Worm (Caenorhabditis elegans) whole organism, L4/young adult: ENCODE measurements around the gene bath-31.
"Not testable (repeated sequence)": the region's sequence is repeated elsewhere in the genome, so short reads cannot be mapped to it uniquely, and the experiment has no call there.

Source experiments
- dao-5 ChIP-seq: sonication (generic microtip); optimal IDR thresholded peaks from 2 replicates; lab custom pipeline; 2016; ENCODE audit warnings: missing genotype, missing genetic modification characterization, moderate library complexity, missing compliant biosample characterization
- him-1 ChIP-seq: sonication (generic microtip); optimal IDR thresholded peaks from 2 replicates; lab custom pipeline; 2016; ENCODE audit warnings: missing genotype, missing genetic modification reagents, missing genetic modification characterization, missing compliant biosample characterization

- TF ChIP-seq him-1 (tag; lab: Kevin White, UChicago); dao-5: not testable (repeated sequence)
Observed at ce11 chrII:3761599-3761998, 29.8 kb downstream of the bath-31 start, which contains the start of gene T24E12.6.
